Worm (Caenorhabditis elegans) whole organism, late embryonic: ENCODE data around the gene gldi-8.
A peak's percentile ranks its signal among the peaks of the same experiment; 100 is the strongest.

Experiments
- eyg-1 ChIP-seq: sonication (generic microtip); optimal IDR thresholded peaks from 2 replicates; lab custom pipeline; 2016; ENCODE audit warnings: missing genotype, missing genetic modification characterization, missing compliant biosample characterization
- gmeb-2 ChIP-seq: sonication (generic microtip); optimal IDR thresholded peaks from 2 replicates; lab custom pipeline; 2016; ENCODE audit warnings: missing genetic modification characterization, inconsistent platforms, missing compliant biosample characterization
- madf-2 ChIP-seq: sonication (generic microtip); optimal IDR thresholded peaks from 2 replicates; lab custom pipeline; 2017; ENCODE audit warnings: missing genetic modification characterization, missing compliant biosample characterization
- nhr-11 ChIP-seq: fragments of 150-350 bp; optimal IDR thresholded peaks from 2 replicates; lab custom pipeline; 2014; ENCODE audit warnings: missing biosample characterization, missing genetic modification characterization
- pax-1 ChIP-seq: fragments of 150-350 bp; optimal IDR thresholded peaks from 2 replicates; lab custom pipeline; 2014; ENCODE audit warnings: missing biosample characterization, missing genetic modification characterization
- rnt-1 ChIP-seq: sonication (generic microtip); optimal IDR thresholded peaks from 2 replicates; lab custom pipeline; 2016; ENCODE audit warnings: missing genetic modification characterization, missing compliant biosample characterization
- unc-42 ChIP-seq: sonication (generic microtip); optimal IDR thresholded peaks from 2 replicates; lab custom pipeline; 2016; ENCODE audit warnings: missing genotype, missing genetic modification characterization, missing compliant biosample characterization
- unc-55 ChIP-seq: sonication (generic microtip); optimal IDR thresholded peaks from 2 replicates; lab custom pipeline; 2017; ENCODE audit warnings: missing biosample characterization, missing genetic modification reagents, missing genetic modification characterization
- unc-86 ChIP-seq: sonication (generic microtip); optimal IDR thresholded peaks from 2 replicates; lab custom pipeline; 2016; ENCODE audit warnings: missing genetic modification characterization, missing compliant biosample characterization

ce11 chrIII:12615859-12616439 is 16.4 kb upstream of the gldi-8 start:
- TF ChIP-seq eyg-1 (tag; lab: Kevin White, UChicago) (no peak), unc-86 (tag; lab: Kevin White, UChicago) (no peak), nhr-11 (tag; lab: Kevin White, UChicago) (no peak), pax-1 (tag; lab: Kevin White, UChicago) (no peak), gmeb-2 (tag; lab: Kevin White, UChicago) (no peak), unc-42 (tag; lab: Kevin White, UChicago) (peak; percentile 63), rnt-1 (tag; lab: Kevin White, UChicago) (no peak), madf-2 (tag; lab: Kevin White, UChicago) (peak; percentile 4), unc-55 (GFP tag; lab: Kevin White, UChicago) (no peak)
